Worm (Caenorhabditis elegans): ENCODE data around the gene F09E5.14.

The F09E5.14 gene

ce11 chrII:5324653-5325052 lies 20.0 kb downstream of the F09E5.14 start:
- no peak for TF ChIP-seq nhr-25 (tag; optimal IDR thresholded peaks at IDR 0.05)
- peak; percentile 15 for TF ChIP-seq elt-1 (tag; optimal IDR thresholded peaks at IDR 0.05)
- peak; percentile 5 for TF ChIP-seq pha-4 (tag; optimal IDR thresholded peaks at IDR 0.05)

DNA sequence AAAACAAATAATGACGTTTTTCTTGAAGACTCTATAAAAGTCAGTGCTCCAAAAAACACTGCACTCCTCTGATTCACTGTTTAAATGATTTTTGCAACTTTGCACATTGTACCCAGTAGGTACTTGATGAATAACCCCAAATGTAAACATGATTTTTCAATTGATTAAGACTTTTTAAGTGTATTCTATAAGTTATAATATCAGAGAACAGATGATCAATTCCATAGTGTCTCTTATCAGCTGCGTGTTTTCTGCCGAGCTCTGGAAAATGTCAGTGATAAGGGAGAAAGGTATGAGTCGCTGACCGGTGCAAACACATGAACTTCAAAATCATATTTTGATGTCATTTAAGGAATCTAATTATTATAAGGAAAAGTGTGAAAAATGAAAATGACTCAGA lies 20.9 kb downstream of the F09E5.14 start:
- TF ChIP-seq pqm-1 (tag; optimal IDR thresholded peaks at IDR 0.05) (peak; percentile 99), pha-4 (tag; optimal IDR thresholded peaks at IDR 0.05) (peak; percentile 88), zag-1 (tag; optimal IDR thresholded peaks at IDR 0.05) (no peak), jun-1 (tag; optimal IDR thresholded peaks at IDR 0.05) (peak; percentile 83), nhr-28 (tag; optimal IDR thresholded peaks at IDR 0.05) (no peak), elt-2 (tag; optimal IDR thresholded peaks at IDR 0.05) (peak; percentile 100), fkh-2 (tag; optimal IDR thresholded peaks at IDR 0.05) (no peak)

DNA sequence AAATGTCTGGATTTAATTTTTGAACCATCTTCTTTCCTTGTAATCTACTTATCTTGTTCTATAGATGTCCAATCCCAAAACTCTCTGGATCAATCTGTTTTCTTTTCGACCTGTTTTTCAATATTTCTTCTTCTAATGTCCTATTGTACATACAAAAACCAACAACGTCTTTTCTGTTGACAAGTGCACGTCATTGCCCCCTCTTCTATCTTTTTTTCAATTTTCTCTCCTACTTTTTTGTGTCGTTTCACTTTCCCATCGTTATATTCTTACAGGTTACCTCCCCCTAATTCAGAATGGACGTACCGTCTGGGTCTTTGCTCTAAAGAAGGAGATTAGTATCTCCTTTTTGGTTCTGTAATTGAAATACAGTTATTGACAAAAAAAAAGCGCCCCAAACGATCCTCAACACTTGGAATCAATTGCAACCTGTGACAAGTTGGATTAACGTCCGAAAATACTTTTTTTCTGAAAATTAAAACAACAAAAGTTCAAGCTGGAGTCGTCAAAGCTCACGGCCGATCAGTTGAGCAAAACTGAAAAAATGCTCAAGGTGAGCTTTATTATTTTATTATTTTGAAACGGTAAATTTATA lies 21.8 kb downstream of the F09E5.14 start, which contains the start of gene vhp-1:
Gene vhp-1, plus strand, starts transcription at position 545 of the 595 bp plus-strand sequence.
- TF ChIP-seq fkh-10 (GFP tag; optimal IDR thresholded peaks at IDR 0.05) (no peak), elt-1 (tag; optimal IDR thresholded peaks at IDR 0.05) (no peak), ceh-16 (tag; optimal IDR thresholded peaks at IDR 0.05) (no peak), pha-4 (tag; optimal IDR thresholded peaks at IDR 0.05) (peak; percentile 61), sea-2 (GFP tag; optimal IDR thresholded peaks at IDR 0.05) (no peak), nhr-77 (tag; optimal IDR thresholded peaks at IDR 0.05) (no peak), mml-1 (tag; optimal IDR thresholded peaks at IDR 0.05) (no peak), nhr-23 (tag; optimal IDR thresholded peaks at IDR 0.05) (peak; percentile 16), nhr-28 (tag; optimal IDR thresholded peaks at IDR 0.05) (no peak)

DNA sequence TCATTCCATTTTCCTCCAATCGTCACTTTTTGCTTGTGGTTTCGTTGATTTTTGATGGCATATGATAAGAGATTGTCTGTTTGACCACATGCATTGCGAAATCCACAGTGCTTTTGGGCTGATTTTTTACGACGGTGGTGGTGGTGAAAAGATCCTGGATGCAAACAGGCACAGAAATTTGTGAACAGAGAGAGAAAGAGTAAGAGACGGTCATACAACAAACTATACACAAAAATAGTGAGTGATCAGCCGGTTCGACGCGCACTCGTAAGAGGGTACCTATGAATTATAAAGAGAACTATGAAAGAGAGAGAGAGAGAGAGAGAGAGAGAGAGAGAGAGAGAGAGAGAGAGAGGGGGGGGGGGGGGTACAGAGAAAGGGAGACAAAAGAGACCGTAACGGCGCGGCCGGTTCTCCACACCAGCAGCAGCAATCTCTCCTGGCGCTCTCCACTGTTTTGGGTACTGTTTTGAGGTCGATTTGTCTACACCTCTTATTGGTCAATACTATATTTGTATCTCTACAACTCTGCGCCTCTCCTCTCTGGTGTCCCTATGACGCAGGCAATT lies 22.9 kb downstream of the F09E5.14 start:
- TF ChIP-seq pqm-1 (tag; optimal IDR thresholded peaks at IDR 0.05): peak; percentile 25
- peak; percentile 89 for TF ChIP-seq nhr-43 (tag; optimal IDR thresholded peaks at IDR 0.05; ENCODE audit: poor library complexity, severe bottlenecking)
- TF ChIP-seq ceh-82 (tag; optimal IDR thresholded peaks at IDR 0.05): no peak
- peak; percentile 83 for TF ChIP-seq lsy-12 (tag; optimal IDR thresholded peaks at IDR 0.05)
- peak; percentile 45 for TF ChIP-seq ceh-28 (tag; optimal IDR thresholded peaks at IDR 0.05)
- peak; percentile 8 for TF ChIP-seq fos-1 (tag; optimal IDR thresholded peaks at IDR 0.05)
- TF ChIP-seq nhr-23 (tag; optimal IDR thresholded peaks at IDR 0.05): peak; percentile 77
- TF ChIP-seq elt-1 (tag; optimal IDR thresholded peaks at IDR 0.05): peak; percentile 33
- peak; percentile 45 for TF ChIP-seq tbx-2 (tag; optimal IDR thresholded peaks at IDR 0.05)
- TF ChIP-seq lin-15B (tag; optimal IDR thresholded peaks at IDR 0.05): no peak
- TF ChIP-seq ZK546.5 (tag; optimal IDR thresholded peaks at IDR 0.05): no peak
- TF ChIP-seq ama-1 (optimal IDR thresholded peaks at IDR 0.05): no peak
- TF ChIP-seq nhr-25 (tag; optimal IDR thresholded peaks at IDR 0.05): peak; percentile 79
- TF ChIP-seq skn-1 (tag; optimal IDR thresholded peaks at IDR 0.05): no peak
- TF ChIP-seq nhr-237 (tag; optimal IDR thresholded peaks at IDR 0.05): no peak
- TF ChIP-seq jun-1 (tag; optimal IDR thresholded peaks at IDR 0.05): peak; percentile 82
- peak; percentile 21 for TF ChIP-seq nfya-1 (tag; optimal IDR thresholded peaks at IDR 0.05; ENCODE audit: insufficient read depth)
- peak in 2 of 3 experiments; percentile 46 to 94 for TF ChIP-seq elt-3 (tag; optimal IDR thresholded peaks at IDR 0.05)
- no peak for TF ChIP-seq snpc-4 (tag; optimal IDR thresholded peaks at IDR 0.05)
- TF ChIP-seq pha-4 (tag; optimal IDR thresholded peaks at IDR 0.05): peak; percentile 74
- no peak for TF ChIP-seq fkh-10 (GFP tag; optimal IDR thresholded peaks at IDR 0.05)
- peak; percentile 6 for TF ChIP-seq R02D3.7 (tag; optimal IDR thresholded peaks at IDR 0.05)
- TF ChIP-seq elt-2 (tag; optimal IDR thresholded peaks at IDR 0.05): peak; percentile 80

ce11 chrII:5320205-5320951 lies 24.3 kb downstream of the F09E5.14 start:
- TF ChIP-seq ceh-28 (tag; optimal IDR thresholded peaks at IDR 0.05) (peak; percentile 45), R02D3.7 (tag; optimal IDR thresholded peaks at IDR 0.05) (no peak), aly-2 (tag; optimal IDR thresholded peaks at IDR 0.05) (no peak), nhr-25 (tag; optimal IDR thresholded peaks at IDR 0.05) (peak; percentile 57), nhr-77 (tag; optimal IDR thresholded peaks at IDR 0.05) (peak; percentile 66), mdl-1 (tag; optimal IDR thresholded peaks at IDR 0.05) (no peak), nhr-23 (tag; optimal IDR thresholded peaks at IDR 0.05) (peak; percentile 36), ztf-11 (tag; optimal IDR thresholded peaks at IDR 0.05) (no peak), egl-5 (tag; optimal IDR thresholded peaks at IDR 0.05) (peak; percentile 2), pqm-1 (tag; optimal IDR thresholded peaks at IDR 0.05) (peak; percentile 65), pha-4 (tag; optimal IDR thresholded peaks at IDR 0.05) (peak; percentile 99), fkh-2 (tag; optimal IDR thresholded peaks at IDR 0.05) (no peak), elt-2 (tag; optimal IDR thresholded peaks at IDR 0.05) (peak; percentile 59), hmg-11 (tag; optimal IDR thresholded peaks at IDR 0.05) (peak; percentile 9)
